Worm (Caenorhabditis elegans) whole organism, L4 larva: ENCODE results near the gene H38K22.7.
"Not testable (repeated sequence)": the region's sequence is repeated elsewhere in the genome, so short reads cannot be mapped to it uniquely, and the experiment has no call there.

Source experiments
- F10B5.3 ChIP-seq: sonication (generic microtip); optimal IDR thresholded peaks from 2 replicates; lab custom pipeline; 2016; ENCODE audit warnings: mild to moderate bottlenecking, missing genetic modification characterization, missing compliant biosample characterization
- F26F4.8 ChIP-seq: fragments of 200-800 bp; sonication (Bioruptor generic); conservative IDR thresholded peaks from 2 replicates; pipeline ENCODE4 v1.3.6; 2022; ENCODE audit warnings: missing genetic modification characterization, missing compliant biosample characterization
- F37D6.2 ChIP-seq: sonication (generic microtip); optimal IDR thresholded peaks from 2 replicates; lab custom pipeline; 2016; ENCODE audit warnings: mild to moderate bottlenecking, missing genetic modification characterization, missing compliant biosample characterization
- T20F7.1 ChIP-seq: fragments of 200-800 bp; sonication (Bioruptor generic); optimal IDR thresholded peaks from 2 replicates; lab custom pipeline; 2018; ENCODE audit warnings: mild to moderate bottlenecking, missing genetic modification characterization, missing compliant biosample characterization
- ZK337.2 ChIP-seq: fragments of 200-800 bp; sonication (Bioruptor generic); IDR thresholded peaks from 2 replicates; pipeline ENCODE4 v1.3.6; 2022; ENCODE audit warnings: missing genetic modification reagents, missing genetic modification characterization, missing compliant biosample characterization
- aha-1 ChIP-seq: fragments of 150-350 bp; peaks from one replicate; lab custom pipeline; 2014; ENCODE audit warnings: missing biosample characterization, missing genetic modification characterization
- arid-1 ChIP-seq: fragments of 200-800 bp; sonication (Bioruptor generic); conservative IDR thresholded peaks from 2 replicates; pipeline ENCODE4 v1.3.6; 2022; ENCODE audit warnings: missing genetic modification reagents, missing genetic modification characterization, missing compliant biosample characterization
- ceh-82 ChIP-seq: sonication (generic microtip); optimal IDR thresholded peaks from 2 replicates; lab custom pipeline; 2017; ENCODE audit warnings: missing biosample characterization, missing genetic modification characterization
- ctbp-1 ChIP-seq: fragments of 200-800 bp; sonication (Bioruptor generic); IDR thresholded peaks from 2 replicates; pipeline ENCODE4 v1.3.6; 2022; ENCODE audit warnings: missing genetic modification reagents, missing genetic modification characterization, missing compliant biosample characterization
- daf-16 ChIP-seq, 3 experiments: sonication (generic microtip); optimal IDR thresholded peaks; 2 replicates each; lab custom pipeline; 2016 to 2017; ENCODE audit warnings: missing genetic modification characterization in 3 of 3, missing genetic modification reagents in 3 of 3, mild to moderate bottlenecking in 2 of 3, missing compliant biosample characterization in 2 of 3, missing biosample characterization in 1 of 3, moderate library complexity in 1 of 3
- dmd-6 ChIP-seq: fragments of 200-800 bp; sonication (Bioruptor generic); IDR thresholded peaks from 2 replicates; pipeline ENCODE4 v1.3.6; 2022; ENCODE audit warnings: missing genetic modification reagents, missing genetic modification characterization, missing compliant biosample characterization
- dmd-8 ChIP-seq: fragments of 200-800 bp; sonication (Bioruptor generic); IDR thresholded peaks from 2 replicates; pipeline ENCODE4 v1.3.6; 2022; ENCODE audit warnings: missing genetic modification characterization, missing compliant biosample characterization
- dmd-9 ChIP-seq: fragments of 200-800 bp; sonication (Bioruptor generic); IDR thresholded peaks from 2 replicates; pipeline ENCODE4 v1.3.6; 2022; ENCODE audit warnings: missing genetic modification reagents, missing genetic modification characterization, missing compliant biosample characterization
- dve-1 ChIP-seq: sonication (generic microtip); optimal IDR thresholded peaks from 2 replicates; lab custom pipeline; 2017; ENCODE audit warnings: antibody characterized with exemption, mild to moderate bottlenecking, missing genetic modification characterization, missing compliant biosample characterization; ENCODE audit not compliant: insufficient read depth
- hif-1 ChIP-seq, 2 experiments: sonication (generic microtip); optimal IDR thresholded peaks; 2 replicates each; lab custom pipeline; 2016 to 2017; ENCODE audit warnings: missing compliant biosample characterization in 2 of 2, missing genetic modification characterization in 2 of 2, missing genetic modification reagents in 2 of 2, missing genotype in 2 of 2, mild to moderate bottlenecking in 1 of 2
- hlh-30 ChIP-seq: sonication (generic microtip); optimal IDR thresholded peaks from 2 replicates; lab custom pipeline; 2017; ENCODE audit warnings: antibody characterized with exemption, mild to moderate bottlenecking, missing genetic modification characterization, missing compliant biosample characterization; ENCODE audit not compliant: insufficient read depth
- hmg-1.1 ChIP-seq: fragments of 200-800 bp; sonication (Bioruptor generic); IDR thresholded peaks from 2 replicates; pipeline ENCODE4 v1.3.6; 2022; ENCODE audit warnings: missing genetic modification reagents, missing genetic modification characterization, missing compliant biosample characterization
- jun-1 ChIP-seq: fragments of 150-350 bp; optimal IDR thresholded peaks from 2 replicates; lab custom pipeline; 2014; ENCODE audit warnings: missing biosample characterization, missing genetic modification reagents, missing genetic modification characterization
- lim-7 ChIP-seq: fragments of 200-800 bp; sonication (Bioruptor generic); IDR thresholded peaks from 2 replicates; pipeline ENCODE4 v1.3.6; 2022; ENCODE audit warnings: missing genetic modification characterization, missing compliant biosample characterization
- lin-1 ChIP-seq: fragments of 200-800 bp; sonication (Bioruptor generic); IDR thresholded peaks from 2 replicates; pipeline ENCODE4 v1.3.6; 2022; ENCODE audit warnings: missing genetic modification reagents, missing genetic modification characterization, missing compliant biosample characterization
- lin-15B ChIP-seq: fragments of 150-350 bp; sonication (generic microtip); optimal IDR thresholded peaks from 3 replicates; lab custom pipeline; 2014; ENCODE audit warnings: missing biosample characterization, missing genetic modification characterization
- lin-38 ChIP-seq: fragments of 200-800 bp; sonication (Bioruptor generic); IDR thresholded peaks from 2 replicates; pipeline ENCODE4 v1.3.6; 2022; ENCODE audit warnings: missing genetic modification reagents, missing genetic modification characterization, missing compliant biosample characterization
- lir-3 ChIP-seq: sonication (generic microtip); optimal IDR thresholded peaks from 2 replicates; lab custom pipeline; 2016; ENCODE audit warnings: mild to moderate bottlenecking, missing genetic modification characterization, missing compliant biosample characterization
- lsy-2 ChIP-seq, 2 experiments: fragments of 150-350 bp in 1 of 2; sonication (generic microtip) in 1 of 2; optimal IDR thresholded peaks; 2 replicates each; lab custom pipeline; 2014 to 2017; ENCODE audit warnings: missing biosample characterization in 2 of 2, missing genetic modification characterization in 2 of 2
- madf-9 ChIP-seq: fragments of 200-800 bp; sonication (Bioruptor generic); conservative IDR thresholded peaks from 2 replicates; pipeline ENCODE4 v1.3.6; 2022; ENCODE audit warnings: missing genetic modification reagents, missing genetic modification characterization, missing compliant biosample characterization
- mxl-3 ChIP-seq: fragments of 200-800 bp; sonication (Bioruptor generic); optimal IDR thresholded peaks from 2 replicates; lab custom pipeline; 2018; ENCODE audit warnings: mild to moderate bottlenecking, missing genetic modification characterization, missing compliant biosample characterization
- nhr-25 ChIP-seq: sonication (generic microtip); optimal IDR thresholded peaks from 2 replicates; lab custom pipeline; 2017; ENCODE audit warnings: missing genetic modification characterization, mild to moderate bottlenecking, missing compliant biosample characterization, antibody characterized with exemption, moderate library complexity, borderline replicate concordance; ENCODE audit not compliant: insufficient read depth
- nhr-41 ChIP-seq: fragments of 200-800 bp; sonication (Bioruptor generic); IDR thresholded peaks from 2 replicates; pipeline ENCODE4 v1.3.6; 2022; ENCODE audit warnings: missing genetic modification reagents, missing genetic modification characterization, missing compliant biosample characterization
- nhr-42 ChIP-seq: fragments of 200-800 bp; sonication (Bioruptor generic); IDR thresholded peaks from 2 replicates; pipeline ENCODE4 v1.3.6; 2022; ENCODE audit warnings: missing genetic modification characterization, missing compliant biosample characterization
- nhr-6 ChIP-seq: fragments of 150-350 bp; optimal IDR thresholded peaks from 2 replicates; lab custom pipeline; 2014; ENCODE audit warnings: missing biosample characterization, missing genetic modification characterization
- pha-4 ChIP-seq, 2 experiments: fragments of 150-350 bp in 1 of 2; fragments of 200-800 bp in 1 of 2; sonication (Bioruptor generic) in 1 of 2; IDR thresholded peaks in 1 of 2; optimal IDR thresholded peaks in 1 of 2; 2 replicates each; pipeline versions ENCODE4 v1.3.6 to Lab custom; 2014 to 2022; ENCODE audit warnings: missing genetic modification characterization in 2 of 2, missing genetic modification reagents in 2 of 2, missing biosample characterization in 1 of 2, missing compliant biosample characterization in 1 of 2
- pqm-1 ChIP-seq: sonication (generic microtip); optimal IDR thresholded peaks from 2 replicates; lab custom pipeline; 2017; ENCODE audit warnings: missing biosample characterization, missing genetic modification characterization
- set-16 ChIP-seq: fragments of 200-800 bp; sonication (Bioruptor generic); IDR thresholded peaks from 2 replicates; pipeline ENCODE4 v1.3.6; 2022; ENCODE audit warnings: missing genetic modification reagents, missing genetic modification characterization, missing compliant biosample characterization
- spr-3 ChIP-seq: fragments of 200-800 bp; sonication (Bioruptor generic); optimal IDR thresholded peaks from 2 replicates; lab custom pipeline; 2018; ENCODE audit warnings: mild to moderate bottlenecking, missing genetic modification characterization, missing compliant biosample characterization
- tra-1 ChIP-seq: fragments of 200-800 bp; sonication (Bioruptor generic); IDR thresholded peaks from 2 replicates; pipeline ENCODE4 v1.3.6; 2022; ENCODE audit warnings: missing genetic modification reagents, missing genetic modification characterization, missing compliant biosample characterization
- zfp-3 ChIP-seq: fragments of 200-800 bp; sonication (Bioruptor generic); conservative IDR thresholded peaks from 2 replicates; pipeline ENCODE4 v1.3.6; 2022; ENCODE audit warnings: missing genetic modification reagents, missing genetic modification characterization, missing compliant biosample characterization

Gene H38K22.7

ce11 chrIII:4369381-4369809 lies 47.9 kb downstream of the H38K22.7 start (continued):
- TF ChIP-seq nhr-41 (GFP tag; lab: Robert Waterston, UW) = peak; percentile 53; the same call in 1 of the 2 replicates
- TF ChIP-seq F26F4.8 (GFP tag; lab: Robert Waterston, UW) = 0 out of 2 replicates have a peak, but pooled peaks have one; percentile 19
- TF ChIP-seq lin-38 = peak; percentile 84
- peak; percentile 69; the same call in 1 of the 2 replicates for TF ChIP-seq ctbp-1 (GFP tag; lab: Robert Waterston, UW)
- peak; percentile 71 for TF ChIP-seq lim-7 (GFP tag; lab: Robert Waterston, UW)
- 0 out of 2 replicates have a peak, but pooled peaks have one; percentile 43 for TF ChIP-seq lin-1 (GFP tag; lab: Robert Waterston, UW)
- TF ChIP-seq nhr-42 (GFP tag; lab: Robert Waterston, UW) = peak; percentile 69; the same call in 1 of the 2 replicates
- peak; percentile 90 for TF ChIP-seq set-16 (GFP tag; lab: Robert Waterston, UW)
- peak; percentile 52 for TF ChIP-seq lir-3 (tag; lab: Kevin White, UChicago)
- TF ChIP-seq F37D6.2 (tag; lab: Kevin White, UChicago) = peak; percentile 8
- TF ChIP-seq pha-4 (GFP tag; IDR thresholded peaks at IDR 0.05; lab: Robert Waterston, UW) = peak; percentile 84
- TF ChIP-seq pha-4 (tag; optimal IDR thresholded peaks at IDR 0.05; lab: Kevin White, UChicago) = not testable (repeated sequence)
- peak; percentile 57 for TF ChIP-seq T20F7.1
- TF ChIP-seq dmd-8 (GFP tag; lab: Robert Waterston, UW) = peak; percentile 78; the same call in 1 of the 2 replicates
- peak; percentile 78 for TF ChIP-seq madf-9
- TF ChIP-seq daf-16 (GFP tag; optimal IDR thresholded peaks at IDR 0.05; lab: Kevin White, UChicago) = peak; percentile 20 to 54
- TF ChIP-seq daf-16 (tag; optimal IDR thresholded peaks at IDR 0.05; lab: Kevin White, UChicago) = peak; percentile 24
- peak; percentile 39; the same call in 1 of the 2 replicates for TF ChIP-seq dmd-9 (GFP tag; lab: Robert Waterston, UW)
- TF ChIP-seq jun-1 (tag; lab: Kevin White, UChicago) = peak; percentile 6
- peak in 1 of 2 experiments; percentile 24 for TF ChIP-seq hif-1 (tag; optimal IDR thresholded peaks at IDR 0.05; lab: Kevin White, UChicago)
- TF ChIP-seq nhr-6 (tag; lab: Kevin White, UChicago) = peak; percentile 30
- TF ChIP-seq hmg-1.1 (GFP tag; lab: Robert Waterston, UW) = peak; percentile 88
- peak; percentile 3 for TF ChIP-seq pqm-1 (tag; lab: Kevin White, UChicago)
- peak; percentile 64; the same call in 1 of the 2 replicates for TF ChIP-seq ZK337.2 (GFP tag; lab: Robert Waterston, UW)
- peak; percentile 51 for TF ChIP-seq spr-3 (GFP tag; lab: Kevin White, UChicago)
- TF ChIP-seq hlh-30 (tag; lab: Kevin White, UChicago) = peak; percentile 44
- TF ChIP-seq F10B5.3 = peak; percentile 49
- TF ChIP-seq mxl-3 (GFP tag; lab: Kevin White, UChicago) = peak; percentile 41
- peak; percentile 45; the same call in 1 of the 2 replicates for TF ChIP-seq arid-1 (GFP tag; lab: Robert Waterston, UW)
- peak; percentile 61 for TF ChIP-seq dve-1 (tag; lab: Kevin White, UChicago)
- peak; percentile 65 for TF ChIP-seq tra-1 (GFP tag; lab: Robert Waterston, UW)
- TF ChIP-seq, all 104 proteins: peak for 45; not testable (repeated sequence) for 59

ce11 chrIII:4370585-4370984 lies 49.1 kb downstream of the H38K22.7 start, which contains the start of gene ckb-3:
Gene ckb-3, plus strand, starts transcription at chrIII:4370885.
- TF ChIP-seq pha-4 (GFP tag; IDR thresholded peaks at IDR 0.05; lab: Robert Waterston, UW) (no peak), pha-4 (tag; optimal IDR thresholded peaks at IDR 0.05; lab: Kevin White, UChicago) (no peak), tra-1 (GFP tag; lab: Robert Waterston, UW) (no peak), lin-15B (tag; lab: Kevin White, UChicago) (no peak), nhr-25 (no peak), zfp-3 (GFP tag; lab: Robert Waterston, UW) (no peak), nhr-42 (GFP tag; lab: Robert Waterston, UW) (no peak), lsy-2 (tag; optimal IDR thresholded peaks at IDR 0.05; lab: Kevin White, UChicago) (no peak), ceh-82 (tag; lab: Kevin White, UChicago) (no peak), aha-1 (tag; lab: Kevin White, UChicago) (no peak), dmd-6 (GFP tag; lab: Robert Waterston, UW) (no peak), F10B5.3 (no peak)
